Fruit fly (Drosophila melanogaster): Measurements from ENCODE around the gene CG15894.

dm6 chrX:6291083-6291699, 17.8 kb upstream of the CG15894 start, which contains the start of the genes Rpt4 and mldr:
- TF ChIP-seq lola (GFP tag; optimal IDR thresholded peaks at IDR 0.05) (no peak), sage (GFP tag; optimal IDR thresholded peaks at IDR 0.05) (no peak), brk (GFP tag; optimal IDR thresholded peaks at IDR 0.05) (no peak), woc (GFP tag; optimal IDR thresholded peaks at IDR 0.05) (no peak), Vsx2 (GFP tag; optimal IDR thresholded peaks at IDR 0.05; ENCODE audit: partially characterized antibody) (no peak), OdsH (GFP tag; optimal IDR thresholded peaks at IDR 0.05) (no peak), psq (GFP tag; optimal IDR thresholded peaks at IDR 0.05) (no peak), rgr (GFP tag; optimal IDR thresholded peaks at IDR 0.05) (no peak), dmrt93B (GFP tag; optimal IDR thresholded peaks at IDR 0.05) (no peak)

All from whole organism, wandering third instar larva.